Fruit fly (Drosophila melanogaster) whole organism, wandering third instar larva: ENCODE measurements around the gene Lip1.

ENCODE experiments used
- Abd-B ChIP-seq: fragments of >200 bp; optimal IDR thresholded peaks from 2 replicates; lab custom pipeline; 2017; ENCODE audit warnings: missing biosample characterization, missing genetic modification characterization
- Jra ChIP-seq: sonication (Bioruptor generic); optimal IDR thresholded peaks from 2 replicates; lab custom pipeline; 2016; ENCODE audit warnings: missing biosample characterization, missing genetic modification characterization
- br ChIP-seq: fragments of 200-800 bp; sonication (Bioruptor generic); optimal IDR thresholded peaks from 2 replicates; lab custom pipeline; 2016; ENCODE audit warnings: missing biosample characterization, missing genetic modification characterization
- fru ChIP-seq: fragments of 200-800 bp; sonication (Bioruptor generic); optimal IDR thresholded peaks from 3 replicates; lab custom pipeline; 2016; ENCODE audit warnings: missing biosample characterization, mild to moderate bottlenecking, missing genetic modification characterization

DNA sequence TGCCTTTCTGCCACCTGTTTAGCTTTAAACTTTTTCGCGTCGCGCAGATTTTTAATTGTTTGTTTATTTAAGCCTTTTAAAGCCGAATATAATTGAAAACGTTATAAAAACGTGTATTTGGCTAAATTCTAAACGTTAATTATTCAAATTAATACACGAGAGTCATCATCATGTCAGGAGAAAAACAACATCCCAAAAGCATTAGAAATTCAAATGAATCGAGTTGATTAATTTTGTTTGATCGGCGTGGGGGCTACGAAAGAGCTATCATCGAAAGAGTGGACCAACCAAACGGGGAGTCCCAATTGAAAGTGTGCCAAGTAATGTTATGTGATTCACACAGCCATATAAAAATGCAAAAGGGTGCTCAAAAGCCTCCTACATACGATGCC lies 13.6 kb downstream of the Lip1 start:
- TF ChIP-seq Jra (GFP tag; lab: Kevin White, UChicago) (no peak), fru (no peak), br (no peak), Abd-B (no peak)
